Fruit fly (Drosophila melanogaster) whole organism, adult: ENCODE data around the gene CG15891.
A peak's percentile ranks its signal among the peaks of the same experiment; 100 is the strongest.

ENCODE experiments used
- CG11617 ChIP-seq: fragments of 200-800 bp; sonication (Bioruptor generic); optimal IDR thresholded peaks from 2 replicates; lab custom pipeline; 2017; ENCODE audit warnings: mild to moderate bottlenecking, missing biosample characterization, missing genetic modification reagents, missing genetic modification characterization
- CG12768 ChIP-seq: fragments of 200-800 bp; sonication (Bioruptor generic); optimal IDR thresholded peaks from 2 replicates; lab custom pipeline; 2017; ENCODE audit warnings: missing biosample characterization, missing genetic modification characterization, mild to moderate bottlenecking, moderate library complexity, missing genetic modification reagents
- CG14711 ChIP-seq: fragments of 200-800 bp; sonication (Bioruptor generic); optimal IDR thresholded peaks from 2 replicates; lab custom pipeline; 2018; ENCODE audit warnings: missing biosample characterization, mild to moderate bottlenecking, missing genetic modification characterization, moderate library complexity
- CG1620 ChIP-seq: fragments of 200-800 bp; sonication (Bioruptor generic); optimal IDR thresholded peaks from 2 replicates; lab custom pipeline; 2016; ENCODE audit warnings: missing biosample characterization, missing genetic modification characterization
- CG33017 ChIP-seq: fragments of 200-800 bp; sonication (Bioruptor generic); optimal IDR thresholded peaks from 2 replicates; lab custom pipeline; 2018; ENCODE audit warnings: missing biosample characterization, mild to moderate bottlenecking, missing genetic modification characterization, moderate library complexity
- CG5204 ChIP-seq: fragments of 200-800 bp; sonication (Bioruptor generic); optimal IDR thresholded peaks from 2 replicates; lab custom pipeline; 2016; ENCODE audit warnings: missing biosample characterization, missing genetic modification characterization
- CG7045 ChIP-seq: fragments of 200-800 bp; sonication (Bioruptor generic); optimal IDR thresholded peaks from 2 replicates; lab custom pipeline; 2017; ENCODE audit warnings: missing biosample characterization, mild to moderate bottlenecking, missing genetic modification characterization
- CG7101 ChIP-seq: fragments of 200-800 bp; sonication (Bioruptor generic); optimal IDR thresholded peaks from 2 replicates; lab custom pipeline; 2018; ENCODE audit warnings: missing biosample characterization, mild to moderate bottlenecking, missing genetic modification characterization, moderate library complexity
- Clk ChIP-seq: fragments of 200-800 bp; sonication (Bioruptor generic); optimal IDR thresholded peaks from 2 replicates; lab custom pipeline; 2017; ENCODE audit warnings: missing biosample characterization, missing genetic modification characterization
- Crg-1 ChIP-seq: fragments of 200-800 bp; sonication (Bioruptor generic); optimal IDR thresholded peaks from 2 replicates; lab custom pipeline; 2016; ENCODE audit warnings: missing biosample characterization, missing genetic modification characterization
- Hr96 ChIP-seq: fragments of 200-800 bp; sonication (Bioruptor generic); optimal IDR thresholded peaks from 2 replicates; lab custom pipeline; 2016; ENCODE audit warnings: missing biosample characterization, missing genetic modification characterization
- Mnt ChIP-seq: fragments of 200-800 bp; sonication (Bioruptor generic); optimal IDR thresholded peaks from 2 replicates; lab custom pipeline; 2016; ENCODE audit warnings: missing biosample characterization, mild to moderate bottlenecking, missing genetic modification characterization
- bab1 ChIP-seq: fragments of 200-800 bp; sonication (Bioruptor generic); optimal IDR thresholded peaks from 3 replicates; lab custom pipeline; 2019; ENCODE audit warnings: missing biosample characterization, mild to moderate bottlenecking, missing genetic modification characterization, moderate library complexity
- cic ChIP-seq: fragments of 200-800 bp; sonication (Bioruptor generic); optimal IDR thresholded peaks from 2 replicates; lab custom pipeline; 2017; ENCODE audit warnings: missing biosample characterization, mild to moderate bottlenecking, missing genetic modification characterization, moderate library complexity
- cnc ChIP-seq, 2 experiments: fragments of >200 bp; optimal IDR thresholded peaks; 2 replicates each; lab custom pipeline; 2017
- kay ChIP-seq: fragments of 200-800 bp; sonication (Bioruptor generic); peaks from one replicate; lab custom pipeline; 2016; ENCODE audit warnings: missing biosample characterization, missing genetic modification characterization, borderline replicate concordance
- ovo ChIP-seq: fragments of 200-800 bp; sonication (Bioruptor generic); optimal IDR thresholded peaks from 2 replicates; lab custom pipeline; 2016; ENCODE audit warnings: missing biosample characterization, missing genetic modification characterization
- pad ChIP-seq: fragments of 200-800 bp; sonication (Bioruptor generic); optimal IDR thresholded peaks from 3 replicates; lab custom pipeline; 2017; ENCODE audit warnings: missing biosample characterization, missing genetic modification characterization, mild to moderate bottlenecking, moderate library complexity, missing genetic modification reagents
- tj ChIP-seq: fragments of 200-800 bp; sonication (Bioruptor generic); optimal IDR thresholded peaks from 3 replicates; lab custom pipeline; 2017; ENCODE audit warnings: missing biosample characterization, mild to moderate bottlenecking, missing genetic modification characterization, moderate library complexity
- toe ChIP-seq: fragments of 200-800 bp; sonication (Bioruptor generic); optimal IDR thresholded peaks from 2 replicates; lab custom pipeline; 2016; ENCODE audit warnings: missing biosample characterization, missing genetic modification characterization

Gene CG15891

dm6 chrX:6276590-6276989 is 18.6 kb downstream of the CG15891 start, which contains the start of gene CG3566:
CG3566 (minus strand) TSS chrX:6276724.
- TF ChIP-seq kay (GFP tag; lab: Kevin White, UChicago) (peak; percentile 55), bab1 (peak; percentile 47), CG5204 (GFP tag; lab: Kevin White, UChicago) (no peak), CG14711 (tag; lab: Kevin White, UChicago) (peak; percentile 3), toe (GFP tag; lab: Kevin White, UChicago) (no peak), Mnt (GFP tag; lab: Kevin White, UChicago) (peak; percentile 48), ovo (GFP tag; lab: Kevin White, UChicago) (peak; percentile 11), tj (GFP tag; lab: Kevin White, UChicago) (peak; percentile 17)

dm6 chrX:6267745-6268582 is 27.2 kb downstream of the CG15891 start, which contains the start of gene Spt6:
Spt6 (plus strand) TSS chrX:6267797.
- TF ChIP-seq tj (GFP tag; lab: Kevin White, UChicago) (peak; percentile 87), Mnt (GFP tag; lab: Kevin White, UChicago) (no peak)

dm6 chrX:6267187-6267711 is 27.9 kb downstream of the CG15891 start, which contains the start of gene schlank:
schlank (minus strand) TSS chrX:6267228.
- TF ChIP-seq CG33017 (tag; lab: Kevin White, UChicago) (no peak), CG7101 (tag; lab: Kevin White, UChicago) (peak; percentile 46), pad (GFP tag; lab: Kevin White, UChicago) (peak; percentile 25), Crg-1 (peak; percentile 43), tj (GFP tag; lab: Kevin White, UChicago) (no peak), CG14711 (tag; lab: Kevin White, UChicago) (no peak), CG11617 (peak; percentile 44), cnc (optimal IDR thresholded peaks at IDR 0.05; lab: Kevin White, UChicago) (no peak), CG5204 (GFP tag; lab: Kevin White, UChicago) (no peak), bab1 (no peak), toe (GFP tag; lab: Kevin White, UChicago) (peak; percentile 67), CG1620 (GFP tag; lab: Kevin White, UChicago) (peak; percentile 33), ovo (GFP tag; lab: Kevin White, UChicago) (peak; percentile 30), CG12768 (GFP tag; lab: Kevin White, UChicago) (peak; percentile 36)

dm6 chrX:6266092-6266491 is 29.1 kb downstream of the CG15891 start:
- TF ChIP-seq CG7045 (GFP tag; lab: Kevin White, UChicago) (no peak), pad (GFP tag; lab: Kevin White, UChicago) (peak; percentile 60)

- TF ChIP-seq Hr96: no peak
- TF ChIP-seq pad (GFP tag; lab: Kevin White, UChicago): peak; percentile 62
- peak; percentile 56 for TF ChIP-seq ovo (GFP tag; lab: Kevin White, UChicago)
- peak; percentile 68 for TF ChIP-seq CG33017 (tag; lab: Kevin White, UChicago)
- peak; percentile 78 for TF ChIP-seq Mnt (GFP tag; lab: Kevin White, UChicago)
- TF ChIP-seq CG7101 (tag; lab: Kevin White, UChicago): peak; percentile 86
- TF ChIP-seq CG12768 (GFP tag; lab: Kevin White, UChicago): peak; percentile 41
- peak; percentile 45 for TF ChIP-seq toe (GFP tag; lab: Kevin White, UChicago)
- peak; percentile 69 for TF ChIP-seq CG7045 (GFP tag; lab: Kevin White, UChicago)
- TF ChIP-seq CG1620 (GFP tag; lab: Kevin White, UChicago): peak; percentile 86
- no peak for TF ChIP-seq cnc (optimal IDR thresholded peaks at IDR 0.05; lab: Kevin White, UChicago)
- no peak for TF ChIP-seq kay (GFP tag; lab: Kevin White, UChicago)
- TF ChIP-seq tj (GFP tag; lab: Kevin White, UChicago): peak; percentile 72
- peak; percentile 93 for TF ChIP-seq CG11617
- peak; percentile 48 for TF ChIP-seq Clk (GFP tag; lab: Kevin White, UChicago)
- peak; percentile 60 for TF ChIP-seq CG5204 (GFP tag; lab: Kevin White, UChicago)
- TF ChIP-seq bab1: peak; percentile 95
- peak; percentile 84 for TF ChIP-seq Crg-1
- peak; percentile 79 for TF ChIP-seq CG14711 (tag; lab: Kevin White, UChicago)
- TF ChIP-seq cic (GFP tag; lab: Kevin White, UChicago): no peak
Observed at dm6 chrX:6265456-6265877, 29.7 kb downstream of the CG15891 start.

dm6 chrX:6264456-6264855 is 30.7 kb downstream of the CG15891 start:
- peak; percentile 50 for TF ChIP-seq tj (GFP tag; lab: Kevin White, UChicago)
- no peak for TF ChIP-seq CG1620 (GFP tag; lab: Kevin White, UChicago)
- TF ChIP-seq cic (GFP tag; lab: Kevin White, UChicago): peak; percentile 12
